Fruit fly (Drosophila melanogaster) whole organism, embryonic: ENCODE measurements around the gene CG11617.
A peak's percentile ranks its signal among the peaks of the same experiment; 100 is the strongest.

ENCODE experiments used
- ATbp ChIP-seq: fragments of 200-800 bp; sonication (Bioruptor generic); optimal IDR thresholded peaks from 2 replicates; lab custom pipeline; 2017; ENCODE audit warnings: missing biosample characterization, mild to moderate bottlenecking, missing genetic modification characterization, missing genetic modification reagents
- B-H2 ChIP-seq: fragments of 200-800 bp; sonication (Bioruptor generic); optimal IDR thresholded peaks from 2 replicates; lab custom pipeline; 2018; ENCODE audit warnings: missing biosample characterization, mild to moderate bottlenecking, missing genetic modification characterization
- BtbVII ChIP-seq: fragments of 200-800 bp; sonication (Bioruptor generic); optimal IDR thresholded peaks from 3 replicates; lab custom pipeline; 2017; ENCODE audit warnings: missing biosample characterization, mild to moderate bottlenecking, missing genetic modification characterization
- CG10209 ChIP-seq: fragments of 200-800 bp; sonication (Bioruptor generic); optimal IDR thresholded peaks from 3 replicates; lab custom pipeline; 2017; ENCODE audit warnings: missing biosample characterization, mild to moderate bottlenecking, missing genetic modification characterization, missing genetic modification reagents
- CG12155 ChIP-seq: fragments of 200-800 bp; sonication (Bioruptor generic); optimal IDR thresholded peaks from 3 replicates; lab custom pipeline; 2016; ENCODE audit warnings: missing biosample characterization, missing genetic modification characterization
- CG12299 ChIP-seq: fragments of 200-800 bp; sonication (Bioruptor generic); optimal IDR thresholded peaks from 2 replicates; lab custom pipeline; 2018; ENCODE audit warnings: missing biosample characterization, mild to moderate bottlenecking, missing genetic modification characterization
- CG12942 ChIP-seq: fragments of 200-800 bp; sonication (Bioruptor generic); optimal IDR thresholded peaks from 3 replicates; lab custom pipeline; 2016; ENCODE audit warnings: missing biosample characterization, missing genetic modification characterization
- CG14441 ChIP-seq: fragments of 200-800 bp; sonication (Bioruptor generic); IDR thresholded peaks from 2 replicates; pipeline ENCODE4 v1.3.6; 2022; ENCODE audit warnings: missing biosample characterization, missing genetic modification characterization
- CG15696 ChIP-seq: fragments of 200-800 bp; sonication (Bioruptor generic); optimal IDR thresholded peaks from 2 replicates; lab custom pipeline; 2019; ENCODE audit warnings: missing biosample characterization, mild to moderate bottlenecking, missing genetic modification characterization, moderate library complexity
- CG18262 ChIP-seq: fragments of 200-800 bp; optimal IDR thresholded peaks from 3 replicates; lab custom pipeline; 2019; ENCODE audit warnings: missing biosample characterization, mild to moderate bottlenecking, missing genetic modification characterization, moderate library complexity
- CG18476 ChIP-seq: fragments of 200-800 bp; sonication (Bioruptor generic); optimal IDR thresholded peaks from 2 replicates; lab custom pipeline; 2016; ENCODE audit warnings: missing biosample characterization, mild to moderate bottlenecking, missing genetic modification characterization
- CG3065 ChIP-seq: fragments of 200-800 bp; sonication (Bioruptor generic); optimal IDR thresholded peaks from 2 replicates; lab custom pipeline; 2016; ENCODE audit warnings: missing biosample characterization, missing genetic modification characterization
- CG3163 ChIP-seq: fragments of 200-800 bp; sonication (Bioruptor generic); optimal IDR thresholded peaks from 3 replicates; lab custom pipeline; 2016; ENCODE audit warnings: missing biosample characterization, missing genetic modification characterization
- CG4424 ChIP-seq: fragments of 200-800 bp; sonication (Bioruptor generic); optimal IDR thresholded peaks from 3 replicates; lab custom pipeline; 2016; ENCODE audit warnings: missing biosample characterization, missing genetic modification characterization
- CG6175 ChIP-seq: fragments of 200-800 bp; sonication (Bioruptor generic); IDR thresholded peaks from 3 replicates; pipeline ENCODE4 v1.3.6; 2022; ENCODE audit warnings: missing biosample characterization, missing genetic modification characterization
- CG7839 ChIP-seq: fragments of 200-800 bp; sonication (Bioruptor generic); optimal IDR thresholded peaks from 3 replicates; lab custom pipeline; 2018; ENCODE audit warnings: missing biosample characterization, mild to moderate bottlenecking, missing genetic modification characterization, moderate library complexity
- CG8290 ChIP-seq, 3 experiments: fragments of 200-800 bp; sonication (Bioruptor generic); optimal IDR thresholded peaks; 2 replicates each; lab custom pipeline; 2016 to 2019; ENCODE audit warnings: missing biosample characterization in 3 of 3, missing genetic modification characterization in 3 of 3, mild to moderate bottlenecking in 2 of 3, moderate library complexity in 1 of 3
- CG8388 ChIP-seq: fragments of 200-800 bp; sonication (Bioruptor generic); optimal IDR thresholded peaks from 2 replicates; lab custom pipeline; 2019; ENCODE audit warnings: missing biosample characterization, mild to moderate bottlenecking, missing genetic modification characterization, moderate library complexity
- Chrac-16 ChIP-seq: fragments of 200-800 bp; sonication (Bioruptor generic); optimal IDR thresholded peaks from 3 replicates; lab custom pipeline; 2016; ENCODE audit warnings: missing biosample characterization, missing genetic modification characterization
- D19A ChIP-seq: fragments of 200-800 bp; optimal IDR thresholded peaks from 3 replicates; lab custom pipeline; 2019; ENCODE audit warnings: missing biosample characterization, mild to moderate bottlenecking, missing genetic modification characterization, moderate library complexity
- Dip3 ChIP-seq: fragments of 200-800 bp; sonication (Bioruptor generic); optimal IDR thresholded peaks from 3 replicates; lab custom pipeline; 2016; ENCODE audit warnings: missing biosample characterization, missing genetic modification characterization
- Doc2 ChIP-seq: fragments of 200-800 bp; sonication (Bioruptor generic); IDR thresholded peaks from 2 replicates; pipeline ENCODE4 v1.3.6; 2022; ENCODE audit warnings: missing biosample characterization, missing genetic modification characterization
- Drgx ChIP-seq: fragments of 200-800 bp; sonication (Bioruptor generic); IDR thresholded peaks from 2 replicates; pipeline ENCODE4 v1.3.6; 2022; ENCODE audit warnings: missing biosample characterization, missing genetic modification characterization
- Gug ChIP-seq: fragments of 200-800 bp; sonication (Bioruptor generic); IDR thresholded peaks from 4 replicates; pipeline ENCODE4 v1.3.6; 2022; ENCODE audit warnings: missing biosample characterization, missing genetic modification characterization
- NC2β ChIP-seq: fragments of 200-800 bp; sonication (Bioruptor generic); optimal IDR thresholded peaks from 2 replicates; lab custom pipeline; 2016; ENCODE audit warnings: missing biosample characterization, missing genetic modification characterization
- Nf-YB ChIP-seq: fragments of 200-800 bp; sonication (Bioruptor generic); optimal IDR thresholded peaks from 3 replicates; lab custom pipeline; 2019; ENCODE audit warnings: missing biosample characterization, mild to moderate bottlenecking, missing genetic modification characterization, moderate library complexity
- Ptx1 ChIP-seq: fragments of 200-800 bp; sonication (Bioruptor generic); IDR thresholded peaks from 2 replicates; pipeline ENCODE4 v1.3.6; 2022; ENCODE audit warnings: missing biosample characterization, missing genetic modification characterization
- Sox100B ChIP-seq: fragments of 200-800 bp; sonication (Bioruptor generic); optimal IDR thresholded peaks from 3 replicates; lab custom pipeline; 2018; ENCODE audit warnings: missing biosample characterization, mild to moderate bottlenecking, missing genetic modification characterization
- Sox102F ChIP-seq: fragments of 200-800 bp; sonication (Bioruptor generic); optimal IDR thresholded peaks from 2 replicates; lab custom pipeline; 2018; ENCODE audit warnings: missing biosample characterization, mild to moderate bottlenecking, missing genetic modification characterization, moderate library complexity
- TFAM ChIP-seq: fragments of 200-800 bp; sonication (Bioruptor generic); optimal IDR thresholded peaks from 2 replicates; lab custom pipeline; 2017; ENCODE audit warnings: missing biosample characterization, missing genetic modification characterization, inconsistent platforms
- Trl ChIP-seq, 3 experiments: fragments of >200 bp in 2 of 3; fragments of 200-800 bp in 1 of 3; sonication (Bioruptor generic) in 1 of 3; optimal IDR thresholded peaks; 2 replicates in 1 of 3; 3 replicates in 2 of 3; lab custom pipeline; 2016 to 2017; ENCODE audit warnings: missing biosample characterization in 1 of 3, missing genetic modification characterization in 1 of 3
- Xbp1 ChIP-seq: fragments of 200-800 bp; sonication (Bioruptor generic); optimal IDR thresholded peaks from 3 replicates; lab custom pipeline; 2016; ENCODE audit warnings: missing biosample characterization, mild to moderate bottlenecking, missing genetic modification characterization
- aop ChIP-seq: fragments of 200-800 bp; sonication (Bioruptor generic); IDR thresholded peaks from 2 replicates; pipeline ENCODE4 v1.3.6; 2022; ENCODE audit warnings: missing biosample characterization, missing genetic modification characterization
- bcd ChIP-seq: fragments of 200-800 bp; sonication (Bioruptor generic); optimal IDR thresholded peaks from 2 replicates; lab custom pipeline; 2017; ENCODE audit warnings: missing biosample characterization, mild to moderate bottlenecking, missing genetic modification characterization
- br ChIP-seq: fragments of >200 bp; optimal IDR thresholded peaks from 2 replicates; lab custom pipeline; 2017
- bsh ChIP-seq, 2 experiments: fragments of 200-800 bp; sonication (Bioruptor generic); optimal IDR thresholded peaks; 2 replicates each; lab custom pipeline; 2017 to 2018; ENCODE audit warnings: mild to moderate bottlenecking in 2 of 2, missing biosample characterization in 2 of 2, missing genetic modification characterization in 2 of 2, moderate library complexity in 1 of 2
- caup ChIP-seq: fragments of 200-800 bp; sonication (Bioruptor generic); optimal IDR thresholded peaks from 3 replicates; lab custom pipeline; 2017; ENCODE audit warnings: missing biosample characterization, mild to moderate bottlenecking, missing genetic modification characterization, moderate library complexity; ENCODE audit not compliant: severe bottlenecking
- dmrt11E ChIP-seq: fragments of 200-800 bp; sonication (Bioruptor generic); optimal IDR thresholded peaks from 3 replicates; lab custom pipeline; 2018; ENCODE audit warnings: missing biosample characterization, mild to moderate bottlenecking, missing genetic modification characterization, moderate library complexity
- dysf ChIP-seq: fragments of 200-800 bp; sonication (Bioruptor generic); IDR thresholded peaks from 3 replicates; pipeline ENCODE4 v1.3.6; 2022; ENCODE audit warnings: missing biosample characterization, missing genetic modification characterization
- eve ChIP-seq, 2 experiments: fragments of >200 bp; optimal IDR thresholded peaks; 2 replicates each; lab custom pipeline; 2017; ENCODE audit warnings: missing biosample characterization in 2 of 2, missing genetic modification characterization in 2 of 2
- lab ChIP-seq: fragments of 200-800 bp; sonication (Bioruptor generic); optimal IDR thresholded peaks from 3 replicates; lab custom pipeline; 2017; ENCODE audit warnings: missing biosample characterization, missing genetic modification characterization, mild to moderate bottlenecking, moderate library complexity, missing genetic modification reagents
- lilli ChIP-seq: fragments of 200-800 bp; sonication (Bioruptor generic); optimal IDR thresholded peaks from 3 replicates; lab custom pipeline; 2016; ENCODE audit warnings: missing biosample characterization, missing genetic modification characterization
- lmd ChIP-seq: fragments of 200-800 bp; sonication (Bioruptor generic); IDR thresholded peaks from 2 replicates; pipeline ENCODE4 v1.3.6; 2022; ENCODE audit warnings: missing biosample characterization, missing genetic modification characterization
- lola ChIP-seq, 3 experiments: fragments of >200 bp in 2 of 3; fragments of 200-800 bp in 1 of 3; sonication (Bioruptor generic) in 1 of 3; optimal IDR thresholded peaks; 2 replicates each; lab custom pipeline; 2017 to 2019; ENCODE audit warnings: missing biosample characterization in 3 of 3, missing genetic modification characterization in 3 of 3, mild to moderate bottlenecking in 1 of 3, moderate library complexity in 1 of 3
- org-1 ChIP-seq: fragments of 200-800 bp; sonication (Bioruptor generic); optimal IDR thresholded peaks from 2 replicates; lab custom pipeline; 2017; ENCODE audit warnings: missing biosample characterization, missing genetic modification characterization
- phol ChIP-seq: fragments of 200-800 bp; sonication (Bioruptor generic); optimal IDR thresholded peaks from 3 replicates; lab custom pipeline; 2018; ENCODE audit warnings: missing biosample characterization, mild to moderate bottlenecking, missing genetic modification characterization, moderate library complexity
- pum ChIP-seq: fragments of 200-800 bp; sonication (Bioruptor generic); optimal IDR thresholded peaks from 2 replicates; lab custom pipeline; 2016; ENCODE audit warnings: missing biosample characterization, missing genetic modification characterization
- scrt ChIP-seq: fragments of 200-800 bp; sonication (Bioruptor generic); optimal IDR thresholded peaks from 2 replicates; lab custom pipeline; 2018; ENCODE audit warnings: missing biosample characterization, mild to moderate bottlenecking, missing genetic modification characterization, moderate library complexity

CG11617 gene

dm6 chr2L:247845-248473, 40.9 kb upstream of the CG11617 start (continued):
- TF ChIP-seq dysf (GFP tag; lab: Robert Waterston, UW) (peak; percentile 58), CG18476 (GFP tag; lab: Kevin White, UChicago) (no peak), lmd (peak; percentile 55; the same call in 1 of the 2 replicates), br (lab: Kevin White, UChicago) (no peak), aop (GFP tag; lab: Robert Waterston, UW) (no peak), phol (tag; lab: Kevin White, UChicago) (peak; percentile 49), CG3163 (GFP tag; lab: Kevin White, UChicago) (no peak), CG8388 (GFP tag; lab: Kevin White, UChicago) (peak; percentile 29), CG18262 (tag; lab: Kevin White, UChicago) (peak; percentile 64), B-H2 (GFP tag; lab: Kevin White, UChicago) (peak; percentile 32), Sox102F (GFP tag; lab: Kevin White, UChicago) (peak; percentile 52), BtbVII (GFP tag; lab: Kevin White, UChicago) (peak; percentile 75), Dip3 (GFP tag; lab: Kevin White, UChicago) (no peak), lola (GFP tag; optimal IDR thresholded peaks at IDR 0.05; lab: Kevin White, UChicago) (peak in 1 of 3 experiments; percentile 27), Doc2 (GFP tag; lab: Robert Waterston, UW) (no peak), CG12299 (no peak), Trl (optimal IDR thresholded peaks at IDR 0.05; lab: Kevin White, UChicago) (peak in 1 of 2 experiments; percentile 45), Trl (GFP tag; optimal IDR thresholded peaks at IDR 0.05; lab: Kevin White, UChicago) (no peak), CG10209 (GFP tag; lab: Kevin White, UChicago) (peak; percentile 42), CG12155 (GFP tag; lab: Kevin White, UChicago) (peak; percentile 99), Nf-YB (GFP tag; lab: Kevin White, UChicago) (peak; percentile 51), caup (GFP tag; lab: Kevin White, UChicago) (peak; percentile 33), CG12942 (GFP tag; lab: Kevin White, UChicago) (peak; percentile 20), pum (GFP tag; lab: Kevin White, UChicago) (no peak), CG4424 (peak; percentile 37), scrt (peak; percentile 47), Chrac-16 (GFP tag; lab: Kevin White, UChicago) (peak; percentile 36), CG7839 (tag; lab: Kevin White, UChicago) (peak; percentile 72), lab (GFP tag; lab: Kevin White, UChicago) (peak; percentile 87), CG6175 (GFP tag; lab: Robert Waterston, UW) (no peak), bcd (peak; percentile 60), lilli (GFP tag; lab: Kevin White, UChicago) (peak; percentile 46), bsh (GFP tag; optimal IDR thresholded peaks at IDR 0.05; lab: Kevin White, UChicago) (peak; percentile 41 to 54), CG14441 (0 out of 2 replicates have a peak, but pooled peaks have one; percentile 38), dmrt11E (tag; lab: Kevin White, UChicago) (no peak), Gug (GFP tag; lab: Robert Waterston, UW) (peak; percentile 8; the same call in 2 of the 4 replicates), ATbp (GFP tag; lab: Kevin White, UChicago) (peak; percentile 47), org-1 (GFP tag; lab: Kevin White, UChicago) (peak; percentile 66), Xbp1 (GFP tag; lab: Kevin White, UChicago) (peak; percentile 48), NC2β (GFP tag; lab: Kevin White, UChicago) (no peak), CG8290 (GFP tag; optimal IDR thresholded peaks at IDR 0.05; lab: Kevin White, UChicago) (no peak), CG8290 (tag; optimal IDR thresholded peaks at IDR 0.05; lab: Kevin White, UChicago) (peak in 1 of 2 experiments; percentile 37), D19A (peak; percentile 51), eve (GFP tag; optimal IDR thresholded peaks at IDR 0.05; lab: Kevin White, UChicago) (no peak), Drgx (GFP tag; lab: Robert Waterston, UW) (peak; percentile 73), CG15696 (tag; lab: Kevin White, UChicago) (peak; percentile 15), Ptx1 (GFP tag; lab: Robert Waterston, UW) (peak; percentile 55), TFAM (GFP tag; lab: Kevin White, UChicago) (no peak), Sox100B (GFP tag; lab: Kevin White, UChicago) (peak; percentile 50), CG3065 (GFP tag; lab: Kevin White, UChicago) (no peak)
